Worm (Caenorhabditis elegans) whole organism, L1 larva: ENCODE measurements around the gene EEED8.12.
A peak's percentile ranks its signal among the peaks of the same experiment; 100 is the strongest.

ENCODE experiments used
- C04F5.9 ChIP-seq: sonication (generic microtip); optimal IDR thresholded peaks from 2 replicates; lab custom pipeline; 2016; ENCODE audit warnings: missing genetic modification characterization, missing compliant biosample characterization
- C16A3.4 ChIP-seq: fragments of 150-350 bp; optimal IDR thresholded peaks from 2 replicates; lab custom pipeline; 2014; ENCODE audit warnings: missing biosample characterization, missing genetic modification characterization
- C34B4.2 ChIP-seq: sonication (generic microtip); optimal IDR thresholded peaks from 2 replicates; lab custom pipeline; 2017; ENCODE audit warnings: mild to moderate bottlenecking, missing genetic modification characterization, missing compliant biosample characterization
- F16B12.6 ChIP-seq: fragments of 150-350 bp; optimal IDR thresholded peaks from 2 replicates; lab custom pipeline; 2014; ENCODE audit warnings: missing biosample characterization, missing genetic modification characterization
- aha-1 ChIP-seq: fragments of 150-350 bp; optimal IDR thresholded peaks from 2 replicates; lab custom pipeline; 2014; ENCODE audit warnings: missing biosample characterization, missing genetic modification characterization
- alr-1 ChIP-seq: fragments of 200-800 bp; sonication (Bioruptor generic); optimal IDR thresholded peaks from 2 replicates; lab custom pipeline; 2018; ENCODE audit warnings: borderline replicate concordance, mild to moderate bottlenecking, missing genetic modification characterization, missing compliant biosample characterization
- aly-2 ChIP-seq: fragments of 150-350 bp; optimal IDR thresholded peaks from 2 replicates; lab custom pipeline; 2014; ENCODE audit warnings: missing biosample characterization, missing genetic modification characterization
- ama-1 ChIP-seq: fragments of 150-350 bp; optimal IDR thresholded peaks from 2 replicates; lab custom pipeline; 2014
- blmp-1 ChIP-seq: fragments of 150-350 bp; optimal IDR thresholded peaks from 2 replicates; lab custom pipeline; 2014; ENCODE audit warnings: missing biosample characterization, missing genetic modification characterization
- ceh-82 ChIP-seq, 3 experiments: fragments of 150-350 bp in 1 of 3; sonication (generic microtip) in 2 of 3; optimal IDR thresholded peaks; 2 replicates each; lab custom pipeline; 2014 to 2017; ENCODE audit warnings: missing biosample characterization in 3 of 3, missing genetic modification characterization in 3 of 3
- ceh-88 ChIP-seq: fragments of 200-800 bp; sonication (Bioruptor generic); IDR thresholded peaks from 2 replicates; pipeline ENCODE4 v1.3.6; 2022; ENCODE audit warnings: missing genetic modification characterization, missing compliant biosample characterization
- ces-1 ChIP-seq: fragments of 150-350 bp; optimal IDR thresholded peaks from 2 replicates; lab custom pipeline; 2014; ENCODE audit warnings: missing biosample characterization, missing genetic modification reagents, missing genetic modification characterization
- dpl-1 ChIP-seq, 3 experiments: fragments of 150-350 bp in 2 of 3; sonication (generic microtip) in 1 of 3; optimal IDR thresholded peaks; 2 replicates each; lab custom pipeline; 2014 to 2017; ENCODE audit warnings: missing biosample characterization in 3 of 3, missing genetic modification characterization in 3 of 3, missing genetic modification reagents in 3 of 3
- efl-1 ChIP-seq, 4 experiments: fragments of 150-350 bp; optimal IDR thresholded peaks in 3 of 4; peaks in 1 of 4; 1 replicate in 1 of 4; 2 replicates in 3 of 4; lab custom pipeline; 2014; ENCODE audit warnings: missing biosample characterization in 2 of 4, missing genetic modification characterization in 2 of 4, missing genetic modification reagents in 2 of 4
- efl-3 ChIP-seq: fragments of 200-800 bp; sonication (Bioruptor generic); optimal IDR thresholded peaks from 2 replicates; lab custom pipeline; 2018; ENCODE audit warnings: mild to moderate bottlenecking, missing genetic modification characterization, missing compliant biosample characterization
- elt-3 ChIP-seq, 6 experiments: fragments of 150-350 bp in 1 of 6; sonication (generic microtip); optimal IDR thresholded peaks; 2 replicates each; lab custom pipeline; 2017 to 2018; ENCODE audit warnings: missing biosample characterization in 6 of 6, missing genetic modification characterization in 6 of 6, inconsistent platforms in 1 of 6
- ets-5 ChIP-seq: fragments of 200-800 bp; sonication (Bioruptor generic); IDR thresholded peaks from 2 replicates; pipeline ENCODE4 v1.3.6; 2022; ENCODE audit warnings: missing genetic modification characterization, missing compliant biosample characterization
- fkh-10 ChIP-seq: sonication (generic microtip); optimal IDR thresholded peaks from 2 replicates; lab custom pipeline; 2017; ENCODE audit warnings: missing biosample characterization, missing genetic modification reagents, missing genetic modification characterization
- grh-1 ChIP-seq: fragments of 200-800 bp; sonication (Bioruptor generic); IDR thresholded peaks from 2 replicates; pipeline ENCODE4 v1.3.6; 2022; ENCODE audit warnings: missing genetic modification reagents, missing genetic modification characterization, missing compliant biosample characterization
- irx-1 ChIP-seq: sonication (generic microtip); optimal IDR thresholded peaks from 2 replicates; lab custom pipeline; 2016; ENCODE audit warnings: missing genetic modification characterization, missing compliant biosample characterization
- jun-1 ChIP-seq: fragments of 150-350 bp; optimal IDR thresholded peaks from 2 replicates; lab custom pipeline; 2014; ENCODE audit warnings: missing biosample characterization, missing genetic modification reagents, missing genetic modification characterization
- lin-13 ChIP-seq: fragments of 150-350 bp; optimal IDR thresholded peaks from 2 replicates; lab custom pipeline; 2014; ENCODE audit warnings: missing biosample characterization, missing genetic modification reagents, missing genetic modification characterization
- lin-15B ChIP-seq: fragments of 150-350 bp; sonication (generic microtip); optimal IDR thresholded peaks from 3 replicates; lab custom pipeline; 2014; ENCODE audit warnings: missing biosample characterization, missing genetic modification characterization
- lin-39 ChIP-seq: fragments of 150-350 bp; optimal IDR thresholded peaks from 2 replicates; lab custom pipeline; 2014; ENCODE audit warnings: missing biosample characterization, missing genetic modification reagents, missing genetic modification characterization
- mab-9 ChIP-seq: fragments of 200-800 bp; sonication (Bioruptor generic); IDR thresholded peaks from 2 replicates; pipeline ENCODE4 v1.3.6; 2022; ENCODE audit warnings: missing genetic modification reagents, missing genetic modification characterization, missing compliant biosample characterization
- mef-2 ChIP-seq: fragments of 150-350 bp; optimal IDR thresholded peaks from 2 replicates; lab custom pipeline; 2014; ENCODE audit warnings: missing biosample characterization, missing genetic modification characterization
- nhr-11 ChIP-seq: fragments of 150-350 bp; optimal IDR thresholded peaks from 2 replicates; lab custom pipeline; 2014; ENCODE audit warnings: missing biosample characterization, missing genetic modification characterization
- nhr-12 ChIP-seq: sonication (generic microtip); optimal IDR thresholded peaks from 2 replicates; lab custom pipeline; 2017; ENCODE audit warnings: missing biosample characterization, missing genetic modification characterization
- nhr-20 ChIP-seq: sonication (generic microtip); optimal IDR thresholded peaks from 2 replicates; lab custom pipeline; 2016; ENCODE audit warnings: mild to moderate bottlenecking, missing genetic modification characterization, missing compliant biosample characterization
- nhr-47 ChIP-seq: sonication (generic microtip); optimal IDR thresholded peaks from 2 replicates; lab custom pipeline; 2016; ENCODE audit warnings: mild to moderate bottlenecking, missing genetic modification characterization, moderate library complexity, missing compliant biosample characterization
- nhr-71 ChIP-seq: sonication (generic microtip); optimal IDR thresholded peaks from 2 replicates; lab custom pipeline; 2016; ENCODE audit warnings: mild to moderate bottlenecking, missing genetic modification characterization, moderate library complexity, missing compliant biosample characterization
- nhr-84 ChIP-seq: sonication (generic microtip); optimal IDR thresholded peaks from 2 replicates; lab custom pipeline; 2017; ENCODE audit warnings: missing biosample characterization, missing genetic modification characterization
- nhr-90 ChIP-seq: sonication (generic microtip); optimal IDR thresholded peaks from 2 replicates; lab custom pipeline; 2016; ENCODE audit warnings: mild to moderate bottlenecking, missing genetic modification characterization, missing compliant biosample characterization; ENCODE audit not compliant: poor library complexity
- pax-3 ChIP-seq: fragments of 200-800 bp; sonication (Bioruptor generic); optimal IDR thresholded peaks from 2 replicates; lab custom pipeline; 2018; ENCODE audit warnings: mild to moderate bottlenecking, missing genetic modification characterization, moderate library complexity, missing compliant biosample characterization
- pqm-1 ChIP-seq: sonication (generic microtip); optimal IDR thresholded peaks from 3 replicates; lab custom pipeline; 2017; ENCODE audit warnings: missing biosample characterization, missing genetic modification characterization
- sup-37 ChIP-seq: fragments of 200-800 bp; sonication (Bioruptor generic); optimal IDR thresholded peaks from 2 replicates; lab custom pipeline; 2018; ENCODE audit warnings: mild to moderate bottlenecking, missing genetic modification characterization, missing compliant biosample characterization
- swsn-7 ChIP-seq: sonication (generic microtip); optimal IDR thresholded peaks from 2 replicates; lab custom pipeline; 2016; ENCODE audit warnings: missing genetic modification characterization, missing compliant biosample characterization
- tbx-2 ChIP-seq: sonication (generic microtip); optimal IDR thresholded peaks from 2 replicates; lab custom pipeline; 2016; ENCODE audit warnings: missing genetic modification characterization, missing compliant biosample characterization
- tlp-1 ChIP-seq: fragments of 150-350 bp; optimal IDR thresholded peaks from 2 replicates; lab custom pipeline; 2014; ENCODE audit warnings: missing biosample characterization, missing genetic modification characterization
- unc-86 ChIP-seq: sonication (generic microtip); optimal IDR thresholded peaks from 2 replicates; lab custom pipeline; 2016; ENCODE audit warnings: missing genetic modification characterization, missing compliant biosample characterization
- vab-15 ChIP-seq: sonication (generic microtip); optimal IDR thresholded peaks from 2 replicates; lab custom pipeline; 2017; ENCODE audit warnings: missing genotype, mild to moderate bottlenecking, missing genetic modification characterization, missing compliant biosample characterization
- xbp-1 ChIP-seq: sonication (generic microtip); optimal IDR thresholded peaks from 2 replicates; lab custom pipeline; 2016; ENCODE audit warnings: missing genetic modification characterization, missing compliant biosample characterization
- ztf-11 ChIP-seq, 2 experiments: sonication (generic microtip); optimal IDR thresholded peaks; 2 replicates each; lab custom pipeline; 2016 to 2017; ENCODE audit warnings: missing genetic modification characterization in 2 of 2, missing biosample characterization in 1 of 2, missing compliant biosample characterization in 1 of 2

Gene EEED8.12

DNA sequence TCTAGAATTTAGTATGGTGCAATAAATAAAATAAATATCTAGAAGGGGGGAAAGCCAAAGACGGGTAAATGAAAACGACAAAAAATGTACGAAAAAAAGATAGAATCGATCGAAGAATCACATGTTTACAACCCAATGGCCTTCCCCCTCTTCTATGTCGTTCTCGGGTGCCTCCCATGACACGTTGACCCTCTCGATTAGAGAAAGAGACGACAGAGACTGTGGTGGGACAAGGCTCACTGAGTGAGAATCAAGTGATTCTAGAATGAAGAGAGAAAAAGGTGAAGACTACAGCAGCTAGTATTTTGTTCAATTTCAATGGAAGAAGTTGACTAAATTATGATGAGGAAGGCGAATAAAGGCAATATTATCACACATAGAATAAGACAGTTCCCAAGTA, 17.2 kb upstream of the EEED8.12 start (continued):
- TF ChIP-seq nhr-71 (tag; lab: Kevin White, UChicago): peak; percentile 78
- peak; percentile 48 for TF ChIP-seq swsn-7 (tag; lab: Kevin White, UChicago)
- no peak for TF ChIP-seq alr-1 (tag; lab: Kevin White, UChicago)
- TF ChIP-seq nhr-84 (tag; lab: Kevin White, UChicago): no peak
- no peak for TF ChIP-seq sup-37
- no peak for TF ChIP-seq tbx-2 (tag; lab: Kevin White, UChicago)
- TF ChIP-seq C16A3.4 (tag; lab: Kevin White, UChicago): peak; percentile 55
- no peak for TF ChIP-seq ceh-82 (tag; optimal IDR thresholded peaks at IDR 0.05; lab: Kevin White, UChicago)
- peak; percentile 19 for TF ChIP-seq xbp-1 (tag; lab: Kevin White, UChicago)
- peak; percentile 34 for TF ChIP-seq F16B12.6 (tag; lab: Kevin White, UChicago)
- no peak for TF ChIP-seq nhr-11 (tag; lab: Kevin White, UChicago)
- TF ChIP-seq fkh-10 (GFP tag; lab: Kevin White, UChicago): no peak
- peak; percentile 17 for TF ChIP-seq nhr-90 (tag; lab: Kevin White, UChicago)
- TF ChIP-seq irx-1 (tag; lab: Kevin White, UChicago): no peak
- TF ChIP-seq efl-3 (GFP tag; lab: Kevin White, UChicago): no peak
- no peak for TF ChIP-seq C04F5.9
- TF ChIP-seq elt-3 (tag; optimal IDR thresholded peaks at IDR 0.05; lab: Kevin White, UChicago): peak in 1 of 6 experiments; percentile 74
- no peak for TF ChIP-seq ces-1 (GFP tag; lab: Kevin White, UChicago)
- TF ChIP-seq aly-2 (tag; lab: Kevin White, UChicago): no peak
- TF ChIP-seq tlp-1 (tag; lab: Kevin White, UChicago): no peak
- peak; percentile 45 to 55 for TF ChIP-seq efl-1 (optimal IDR thresholded peaks at IDR 0.05; lab: Kevin White, UChicago)
- peak; percentile 45 to 89 for TF ChIP-seq efl-1 (GFP tag; optimal IDR thresholded peaks at IDR 0.05 in 1 of 2; lab: Kevin White, UChicago)
- TF ChIP-seq unc-86 (tag; lab: Kevin White, UChicago): no peak
- no peak for TF ChIP-seq nhr-12 (tag; lab: Kevin White, UChicago)
- no peak for TF ChIP-seq ama-1 (lab: Kevin White, UChicago)
- no peak for TF ChIP-seq aha-1 (tag; lab: Kevin White, UChicago)
- TF ChIP-seq pax-3 (tag; lab: Kevin White, UChicago): no peak
- TF ChIP-seq nhr-47 (tag; lab: Kevin White, UChicago): peak; percentile 45
- no peak for TF ChIP-seq ceh-88 (GFP tag; lab: Robert Waterston, UW)
- no peak for TF ChIP-seq pqm-1 (tag; lab: Kevin White, UChicago)
- no peak for TF ChIP-seq ets-5 (GFP tag; lab: Robert Waterston, UW)
- TF ChIP-seq nhr-20 (tag; lab: Kevin White, UChicago): peak; percentile 60
- no peak for TF ChIP-seq ztf-11 (tag; optimal IDR thresholded peaks at IDR 0.05; lab: Kevin White, UChicago)
- no peak for TF ChIP-seq mef-2

DNA sequence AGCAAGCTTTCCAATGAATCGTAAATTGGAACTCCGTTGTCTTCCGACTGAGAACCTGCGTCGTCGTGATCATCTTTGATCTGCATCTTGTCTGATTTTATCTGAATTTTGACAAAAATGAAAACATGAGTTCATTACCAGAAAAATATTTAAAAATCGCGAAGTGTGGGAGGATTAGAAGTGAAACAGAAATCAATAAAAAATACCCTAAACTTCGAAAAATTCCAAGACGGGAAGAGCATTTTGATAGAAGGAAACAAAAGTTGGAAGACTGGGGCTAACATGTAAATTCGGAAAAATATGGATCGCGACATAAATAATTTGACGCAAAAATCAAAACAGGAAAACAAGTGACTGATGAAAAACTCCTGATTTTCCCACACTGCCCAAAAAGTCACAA, 16.8 kb upstream of the EEED8.12 start, which contains the start of gene F07F6.8:
Gene F07F6.8, minus strand, starts transcription at position 101 of the 400 bp plus-strand sequence.
- TF ChIP-seq lin-15B (tag; lab: Kevin White, UChicago) (no peak), mab-9 (no peak), efl-1 (optimal IDR thresholded peaks at IDR 0.05; lab: Kevin White, UChicago) (no peak), efl-1 (GFP tag; optimal IDR thresholded peaks at IDR 0.05 in 1 of 2; lab: Kevin White, UChicago) (no peak), C34B4.2 (tag; lab: Kevin White, UChicago) (no peak), grh-1 (GFP tag; lab: Robert Waterston, UW) (no peak), lin-39 (tag; lab: Kevin White, UChicago) (no peak), jun-1 (no peak), dpl-1 (GFP tag; optimal IDR thresholded peaks at IDR 0.05; lab: Kevin White, UChicago) (no peak), ama-1 (lab: Kevin White, UChicago) (no peak), nhr-20 (tag; lab: Kevin White, UChicago) (no peak), lin-13 (GFP tag; lab: Kevin White, UChicago) (no peak), aly-2 (tag; lab: Kevin White, UChicago) (no peak), alr-1 (tag; lab: Kevin White, UChicago) (no peak), efl-3 (GFP tag; lab: Kevin White, UChicago) (no peak), vab-15 (tag; lab: Kevin White, UChicago) (no peak), blmp-1 (no peak)
